Worm (Caenorhabditis elegans) whole organism, young adult: ENCODE results near the gene K11H12.9.

Source experiments
- nhr-90 ChIP-seq: sonication (generic microtip); optimal IDR thresholded peaks from 2 replicates; lab custom pipeline; 2016; ENCODE audit warnings: missing genotype, mild to moderate bottlenecking, missing genetic modification characterization, missing compliant biosample characterization
- zfh-2 ChIP-seq: fragments of 200-800 bp; sonication (Bioruptor generic); conservative IDR thresholded peaks from 2 replicates; pipeline ENCODE4 v1.3.6; 2022; ENCODE audit warnings: missing genetic modification reagents, missing genetic modification characterization, missing compliant biosample characterization

DNA sequence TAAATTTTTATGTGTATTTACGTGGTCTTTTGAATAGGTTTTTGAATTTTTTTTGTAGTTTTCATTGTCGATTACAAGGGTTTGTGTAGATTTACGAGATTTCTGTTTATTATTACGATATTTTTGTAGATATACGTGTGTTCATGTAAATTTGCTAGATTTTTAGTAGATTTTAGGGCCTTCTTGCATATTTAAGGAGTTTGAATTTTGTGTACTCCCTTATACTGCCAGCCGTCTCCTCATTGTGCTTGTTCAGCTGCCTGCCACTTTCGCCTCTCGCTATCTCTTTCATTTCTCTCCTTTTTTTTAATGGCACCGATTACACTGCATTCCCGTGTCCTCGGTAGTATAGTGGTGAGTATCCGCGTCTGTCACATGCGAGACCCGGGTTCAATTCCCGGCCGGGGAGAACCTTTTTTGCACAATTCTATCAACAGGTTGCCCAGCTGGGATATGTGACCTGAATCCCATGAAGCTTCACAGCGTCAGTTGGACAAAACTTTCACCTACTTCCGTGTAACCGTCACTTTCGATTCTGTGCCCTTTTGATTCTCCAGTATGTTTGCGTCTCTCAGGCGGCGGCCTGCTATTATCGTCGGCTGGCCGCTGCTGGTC lies 33.4 kb downstream of the K11H12.9 start:
- TF ChIP-seq nhr-90 (tag; lab: Kevin White, UChicago) (peak; percentile 86), zfh-2 (peak; percentile 62)
